Fruit fly (Drosophila melanogaster): ENCODE results near the gene CG11927.

DNA sequence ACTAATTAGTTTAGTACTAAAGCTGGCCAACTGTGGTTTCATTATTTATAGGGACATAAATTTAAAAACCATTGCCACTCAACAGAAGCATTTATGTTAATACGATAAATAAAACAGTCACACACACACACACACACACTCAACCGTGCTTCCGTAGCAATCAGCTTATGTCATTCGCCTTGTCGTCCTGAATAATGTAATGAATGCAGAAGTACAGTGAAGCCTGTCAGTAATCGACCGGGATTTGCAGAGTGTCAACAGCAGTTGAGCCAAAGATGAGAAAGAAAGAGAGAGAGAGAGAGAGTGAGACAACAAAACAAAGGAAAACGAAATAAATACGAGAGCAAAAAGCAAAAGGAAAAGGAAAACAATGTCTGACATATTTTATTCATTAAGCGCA, 20.8 kb downstream of the CG11927 start:
- TF ChIP-seq CG17806 (tag; optimal IDR thresholded peaks at IDR 0.05), result no peak
- TF ChIP-seq CG9948 (tag; optimal IDR thresholded peaks at IDR 0.05), result no peak
- no peak for TF ChIP-seq EcR (GFP tag; optimal IDR thresholded peaks at IDR 0.05)
- no peak for TF ChIP-seq fd96Ca (GFP tag; IDR thresholded peaks at IDR 0.05)
- no peak for TF ChIP-seq D1 (tag; optimal IDR thresholded peaks at IDR 0.05)
- no peak for TF ChIP-seq CG4496 (GFP tag; IDR thresholded peaks at IDR 0.05)
- TF ChIP-seq CG8159 (tag; optimal IDR thresholded peaks at IDR 0.05), result no peak
- no peak for TF ChIP-seq Ets98B (GFP tag; IDR thresholded peaks at IDR 0.05)
- no peak for TF ChIP-seq CG34367 (tag; optimal IDR thresholded peaks at IDR 0.05)
- TF ChIP-seq gl (tag; optimal IDR thresholded peaks at IDR 0.05), result no peak
- TF ChIP-seq CG13204 (GFP tag; optimal IDR thresholded peaks at IDR 0.05), result no peak
- TF ChIP-seq CG12605 (GFP tag; IDR thresholded peaks at IDR 0.05), result no peak
- TF ChIP-seq CG8301 (tag; optimal IDR thresholded peaks at IDR 0.05), result no peak
- no peak for TF ChIP-seq Pif1B (GFP tag; optimal IDR thresholded peaks at IDR 0.05)

Data from whole organism, pupa.